Fruit fly (Drosophila melanogaster) whole organism: ENCODE results near the gene CG33108.

ENCODE experiments used
- CG8478 ChIP-seq: fragments of >200 bp; optimal IDR thresholded peaks from 2 replicates; lab custom pipeline; 2018; ENCODE audit warnings: inconsistent platforms
- Dll ChIP-seq: fragments of >200 bp; optimal IDR thresholded peaks from 2 replicates; lab custom pipeline; 2017
- EcR ChIP-seq, 2 experiments: fragments of >200 bp; optimal IDR thresholded peaks; 2 replicates each; lab custom pipeline; 2017; ENCODE audit warnings: missing biosample characterization in 2 of 2, missing genetic modification characterization in 2 of 2, missing genetic modification reagents in 2 of 2
- psq ChIP-seq: fragments of >200 bp; optimal IDR thresholded peaks from 2 replicates; lab custom pipeline; 2017

DNA sequence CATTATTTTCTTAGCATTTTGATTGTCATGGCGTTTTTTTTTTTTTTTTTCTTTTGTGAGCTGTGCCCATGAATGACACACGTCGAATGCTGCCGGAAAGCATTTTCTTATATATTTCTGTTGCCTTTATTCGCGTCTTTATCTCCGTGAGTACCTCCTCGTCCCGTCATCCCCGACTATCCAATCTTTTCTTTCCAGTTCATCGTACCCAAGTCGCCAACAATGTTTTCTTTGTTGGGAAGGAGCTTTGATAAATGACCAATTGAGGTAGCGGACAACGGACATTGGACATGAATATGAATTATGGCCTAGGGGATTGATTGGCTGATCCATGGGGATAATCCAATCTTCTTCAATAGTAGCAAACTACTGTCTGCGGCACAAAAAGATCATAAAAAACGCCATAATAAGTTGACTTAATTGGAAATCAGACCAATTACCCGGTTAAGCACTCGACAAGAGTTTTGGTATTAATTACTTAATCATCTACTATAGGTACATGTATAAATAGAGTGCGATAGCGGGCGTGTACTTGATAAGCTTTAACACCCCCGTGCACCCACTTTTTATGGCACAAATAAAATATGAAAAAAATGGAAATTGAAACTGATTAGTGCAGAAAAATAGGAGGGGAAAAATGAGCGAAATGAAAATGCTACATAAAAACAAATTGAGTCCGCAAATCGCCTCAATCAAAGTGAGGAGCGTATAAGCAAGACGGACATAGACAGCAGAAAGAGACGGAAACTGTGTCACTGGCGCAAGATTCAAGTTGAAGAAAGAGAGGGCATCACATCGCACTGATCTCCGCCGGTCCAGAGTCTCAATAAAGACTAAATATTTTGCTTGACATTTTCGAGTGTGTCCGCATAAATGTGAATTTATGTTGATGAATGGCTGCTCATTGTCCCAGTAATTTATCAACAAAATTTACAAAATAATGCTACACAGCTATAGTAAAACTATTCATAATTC lies 20.8 kb downstream of the CG33108 start:
- TF ChIP-seq CG8478 (lab: Kevin White, UChicago) (no peak), psq (lab: Kevin White, UChicago) (no peak), Dll (lab: Kevin White, UChicago) (no peak), EcR (GFP tag; optimal IDR thresholded peaks at IDR 0.05; lab: Kevin White, UChicago) (peak in 1 of 2 experiments; percentile 55)
